Worm (Caenorhabditis elegans): ENCODE results near the gene Y61A9LA.1.
"Not testable (repeated sequence)": the region's sequence is repeated elsewhere in the genome, so short reads cannot be mapped to it uniquely, and the experiment has no call there.

Gene Y61A9LA.1

ce11 chrV:4550459-4550858 is 34.6 kb upstream of the Y61A9LA.1 start:
- TF ChIP-seq lin-40 (tag; optimal IDR thresholded peaks at IDR 0.05) = peak; percentile 17
- peak; percentile 50 for TF ChIP-seq nhr-80 (tag; optimal IDR thresholded peaks at IDR 0.05)
- TF ChIP-seq B0336.3 (GFP tag; IDR thresholded peaks at IDR 0.05) = 0 out of 2 replicates have a peak, but pooled peaks have one; percentile 24
- no peak for TF ChIP-seq nhr-90 (tag; optimal IDR thresholded peaks at IDR 0.05)
- TF ChIP-seq let-607 (tag; optimal IDR thresholded peaks at IDR 0.05) = peak in 1 of 2 experiments; percentile 7
- peak; percentile 70 for TF ChIP-seq zfh-2 (GFP tag; conservative IDR thresholded peaks at IDR 0.05)
- no peak for TF ChIP-seq snpc-3.4 (tag; optimal IDR thresholded peaks at IDR 0.05)
- TF ChIP-seq hmg-1.2 (GFP tag; IDR thresholded peaks at IDR 0.05) = peak; percentile 49; the same call in 1 of the 2 replicates
- TF ChIP-seq ztf-26 (tag; optimal IDR thresholded peaks at IDR 0.05) = peak; percentile 13
- no peak for TF ChIP-seq T07F8.4 (tag; optimal IDR thresholded peaks at IDR 0.05)
- TF ChIP-seq K12H6.12 (tag; optimal IDR thresholded peaks at IDR 0.05) = no peak
- no peak for TF ChIP-seq tlf-1 (GFP tag; optimal IDR thresholded peaks at IDR 0.05)
- TF ChIP-seq ccch-3 (GFP tag; optimal IDR thresholded peaks at IDR 0.05) = no peak
- TF ChIP-seq ekl-4 (GFP tag; IDR thresholded peaks at IDR 0.05) = no peak

- TF ChIP-seq mel-28 (tag; optimal IDR thresholded peaks at IDR 0.05; ENCODE audit: borderline replicate concordance) (no peak), sea-2 (GFP tag; IDR thresholded peaks at IDR 0.05) (no peak), mes-4 (tag; optimal IDR thresholded peaks at IDR 0.05) (no peak), let-607 (tag; optimal IDR thresholded peaks at IDR 0.05) (no peak), repo-1 (tag; optimal IDR thresholded peaks at IDR 0.05) (no peak), let-526 (GFP tag; IDR thresholded peaks at IDR 0.05) (no peak), dox-1 (GFP tag; IDR thresholded peaks at IDR 0.05) (no peak), xnd-1 (tag; optimal IDR thresholded peaks at IDR 0.05) (no peak), D2030.7 (GFP tag; IDR thresholded peaks at IDR 0.05) (no peak), unc-62 (GFP tag; optimal IDR thresholded peaks at IDR 0.05) (no peak), K12H6.12 (tag; optimal IDR thresholded peaks at IDR 0.05) (no peak), madf-6 (GFP tag; IDR thresholded peaks at IDR 0.05) (no peak), die-1 (tag; optimal IDR thresholded peaks at IDR 0.05) (no peak), ceh-100 (GFP tag; IDR thresholded peaks at IDR 0.05) (no peak), dpff-1 (tag; optimal IDR thresholded peaks at IDR 0.05) (no peak), egrh-3 (GFP tag; IDR thresholded peaks at IDR 0.05) (no peak), nfya-2 (GFP tag; IDR thresholded peaks at IDR 0.05) (no peak), attf-3 (GFP tag; conservative IDR thresholded peaks at IDR 0.05) (no peak)
Observed at ce11 chrV:4551911-4552310, 33.2 kb upstream of the Y61A9LA.1 start.

- TF ChIP-seq F33H1.4 (GFP tag; IDR thresholded peaks at IDR 0.05) = peak; percentile 90
- peak; percentile 88 for TF ChIP-seq xnd-1 (tag; optimal IDR thresholded peaks at IDR 0.05)
- peak; percentile 78 for TF ChIP-seq ceh-100 (GFP tag; IDR thresholded peaks at IDR 0.05)
- TF ChIP-seq madf-8 (GFP tag; conservative IDR thresholded peaks at IDR 0.05) = peak; percentile 68
- peak; percentile 25; the same call in 1 of the 2 replicates for TF ChIP-seq attf-3 (GFP tag; conservative IDR thresholded peaks at IDR 0.05)
- peak; percentile 88 for TF ChIP-seq madf-6 (GFP tag; IDR thresholded peaks at IDR 0.05)
- 0 out of 2 replicates have a peak, but pooled peaks have one; percentile 24 for TF ChIP-seq egrh-3 (GFP tag; IDR thresholded peaks at IDR 0.05)
- peak; percentile 49; the same call in 1 of the 2 replicates for TF ChIP-seq D2030.7 (GFP tag; IDR thresholded peaks at IDR 0.05)
- TF ChIP-seq lsl-1 (GFP tag; optimal IDR thresholded peaks at IDR 0.05) = peak; percentile 95
Observed at ce11 chrV:4552394-4553096, 32.6 kb upstream of the Y61A9LA.1 start.

- not testable (repeated sequence) for TF ChIP-seq rec-8, ztf-18, mes-4 (tag; optimal IDR thresholded peaks at IDR 0.05)
Observed at ce11 chrV:4553572-4553971, 31.5 kb upstream of the Y61A9LA.1 start, which contains the start of gene Y61A9LA.12. Gene Y61A9LA.12, plus strand, starts transcription at chrV:4553872.

All from whole organism, young adult.